Worm (Caenorhabditis elegans) whole organism, young adult: Measurements from ENCODE around the gene clec-239.

Source experiments
- B0035.1 ChIP-seq: sonication (generic microtip); optimal IDR thresholded peaks from 2 replicates; lab custom pipeline; 2016; ENCODE audit warnings: missing genetic modification characterization, mild to moderate bottlenecking, missing compliant biosample characterization, missing genotype, missing genetic modification reagents
- C06A6.2 ChIP-seq: fragments of 200-800 bp; sonication (Bioruptor generic); conservative IDR thresholded peaks from 2 replicates; pipeline ENCODE4 v1.3.6; 2022; ENCODE audit warnings: missing genetic modification characterization, missing compliant biosample characterization
- D2030.7 ChIP-seq: fragments of 200-800 bp; sonication (Bioruptor generic); IDR thresholded peaks from 2 replicates; pipeline ENCODE4 v1.3.6; 2022; ENCODE audit warnings: missing genetic modification reagents, missing genetic modification characterization, missing compliant biosample characterization
- F10E7.11 ChIP-seq: sonication (generic microtip); optimal IDR thresholded peaks from 2 replicates; lab custom pipeline; 2017; ENCODE audit warnings: mild to moderate bottlenecking, missing genetic modification characterization, moderate library complexity, missing compliant biosample characterization
- F37B4.10 ChIP-seq: fragments of 200-800 bp; sonication (Bioruptor generic); IDR thresholded peaks from 2 replicates; pipeline ENCODE4 v1.3.6; 2022; ENCODE audit warnings: missing genetic modification characterization, missing compliant biosample characterization
- F39B2.1 ChIP-seq: fragments of 200-800 bp; sonication (Bioruptor generic); IDR thresholded peaks from 2 replicates; pipeline ENCODE4 v1.3.6; 2022; ENCODE audit warnings: missing genetic modification reagents, missing genetic modification characterization, missing compliant biosample characterization
- F49E8.2 ChIP-seq: sonication (generic microtip); optimal IDR thresholded peaks from 3 replicates; lab custom pipeline; 2017; ENCODE audit warnings: missing genetic modification characterization, mild to moderate bottlenecking, missing compliant biosample characterization, antibody characterized with exemption, moderate library complexity; ENCODE audit not compliant: insufficient read depth
- F52B5.7 ChIP-seq: sonication (generic microtip); optimal IDR thresholded peaks from 2 replicates; lab custom pipeline; 2016; ENCODE audit warnings: mild to moderate bottlenecking, missing genetic modification characterization, missing compliant biosample characterization
- F55B11.4 ChIP-seq: sonication (generic microtip); optimal IDR thresholded peaks from 2 replicates; lab custom pipeline; 2016; ENCODE audit warnings: missing compliant biosample characterization, missing genetic modification characterization, borderline replicate concordance; ENCODE audit not compliant: insufficient read depth
- F57C9.4 ChIP-seq: sonication (generic microtip); optimal IDR thresholded peaks from 2 replicates; lab custom pipeline; 2017; ENCODE audit warnings: mild to moderate bottlenecking, missing genetic modification characterization, missing compliant biosample characterization
- K11D2.4 ChIP-seq: fragments of 200-800 bp; sonication (Bioruptor generic); IDR thresholded peaks from 2 replicates; pipeline ENCODE4 v1.3.6; 2022; ENCODE audit warnings: missing genetic modification reagents, missing genetic modification characterization, missing compliant biosample characterization
- K12H6.12 ChIP-seq: fragments of 200-800 bp; sonication (Bioruptor generic); optimal IDR thresholded peaks from 2 replicates; lab custom pipeline; 2018; ENCODE audit warnings: mild to moderate bottlenecking, missing genetic modification characterization, missing compliant biosample characterization
- T26A5.8 ChIP-seq: sonication (generic microtip); optimal IDR thresholded peaks from 2 replicates; lab custom pipeline; 2016; ENCODE audit warnings: missing genetic modification characterization, missing compliant biosample characterization
- Y53F4B.3 ChIP-seq: fragments of 200-800 bp; sonication (Bioruptor generic); IDR thresholded peaks from 2 replicates; pipeline ENCODE4 v1.3.6; 2022; ENCODE audit warnings: missing genetic modification reagents, missing genetic modification characterization, missing compliant biosample characterization
- Y56A3A.18 ChIP-seq: fragments of 200-800 bp; sonication (Bioruptor generic); IDR thresholded peaks from 2 replicates; pipeline ENCODE4 v1.3.6; 2022; ENCODE audit warnings: missing genetic modification reagents, missing genetic modification characterization, missing compliant biosample characterization
- Y67H2A.10 ChIP-seq: fragments of 200-800 bp; sonication (Bioruptor generic); conservative IDR thresholded peaks from 2 replicates; pipeline ENCODE4 v1.3.6; 2022; ENCODE audit warnings: missing genetic modification reagents, missing genetic modification characterization, missing compliant biosample characterization
- Y79H2A.3 ChIP-seq: fragments of 200-800 bp; sonication (Bioruptor generic); conservative IDR thresholded peaks from 2 replicates; pipeline ENCODE4 v1.3.6; 2022; ENCODE audit warnings: missing genetic modification reagents, missing genetic modification characterization, missing compliant biosample characterization
- Y95B8A.8 ChIP-seq: fragments of 200-800 bp; sonication (Bioruptor generic); IDR thresholded peaks from 2 replicates; pipeline ENCODE4 v1.3.6; 2022; ENCODE audit warnings: missing genetic modification reagents, missing genetic modification characterization, missing compliant biosample characterization
- ama-1 ChIP-seq, 3 experiments: fragments of 150-350 bp in 1 of 3; sonication (generic microtip) in 2 of 3; optimal IDR thresholded peaks; 2 replicates each; lab custom pipeline; 2014 to 2018; ENCODE audit warnings: missing biosample characterization in 2 of 3, missing genetic modification characterization in 2 of 3, missing genetic modification reagents in 2 of 3
- ceh-27 ChIP-seq: fragments of 200-800 bp; sonication (Bioruptor generic); optimal IDR thresholded peaks from 2 replicates; lab custom pipeline; 2018; ENCODE audit warnings: mild to moderate bottlenecking, missing genetic modification characterization, moderate library complexity, missing compliant biosample characterization
- ceh-91 ChIP-seq: fragments of 200-800 bp; sonication (Bioruptor generic); IDR thresholded peaks from 2 replicates; pipeline ENCODE4 v1.3.6; 2022; ENCODE audit warnings: missing genetic modification reagents, missing genetic modification characterization, missing compliant biosample characterization
- chd-7 ChIP-seq: sonication (generic microtip); optimal IDR thresholded peaks from 2 replicates; lab custom pipeline; 2016; ENCODE audit warnings: mild to moderate bottlenecking, missing genetic modification characterization, moderate library complexity, missing compliant biosample characterization
- dpl-1 ChIP-seq: fragments of 150-350 bp; optimal IDR thresholded peaks from 2 replicates; lab custom pipeline; 2014; ENCODE audit warnings: missing biosample characterization, missing genetic modification reagents, missing genetic modification characterization
- efl-1 ChIP-seq: fragments of 150-350 bp; optimal IDR thresholded peaks from 2 replicates; lab custom pipeline; 2014; ENCODE audit warnings: missing biosample characterization, missing genetic modification reagents, missing genetic modification characterization
- gei-17 ChIP-seq: fragments of 200-800 bp; sonication (Bioruptor generic); optimal IDR thresholded peaks from 2 replicates; lab custom pipeline; 2018; ENCODE audit warnings: mild to moderate bottlenecking, missing genetic modification characterization, missing compliant biosample characterization
- hlh-26 ChIP-seq: fragments of 200-800 bp; sonication (Bioruptor generic); conservative IDR thresholded peaks from 2 replicates; pipeline ENCODE4 v1.3.6; 2022; ENCODE audit warnings: missing genetic modification reagents, missing genetic modification characterization, missing compliant biosample characterization
- hsf-1 ChIP-seq: fragments of 200-800 bp; sonication (Bioruptor generic); IDR thresholded peaks from 2 replicates; pipeline ENCODE4 v1.3.6; 2022; ENCODE audit warnings: missing genetic modification reagents, missing genetic modification characterization, missing compliant biosample characterization
- let-607 ChIP-seq, 2 experiments: fragments of 200-800 bp in 1 of 2; sonication (Bioruptor generic) in 1 of 2; sonication (generic microtip) in 1 of 2; optimal IDR thresholded peaks; 2 replicates each; lab custom pipeline; 2016 to 2018; ENCODE audit warnings: mild to moderate bottlenecking in 2 of 2, missing compliant biosample characterization in 2 of 2, missing genetic modification characterization in 2 of 2, moderate library complexity in 2 of 2, missing genotype in 1 of 2
- lir-1 ChIP-seq: fragments of 200-800 bp; sonication (Bioruptor generic); conservative IDR thresholded peaks from 2 replicates; pipeline ENCODE4 v1.3.6; 2022; ENCODE audit warnings: missing genetic modification reagents, missing genetic modification characterization, missing compliant biosample characterization
- madf-10 ChIP-seq: sonication (generic microtip); optimal IDR thresholded peaks from 2 replicates; lab custom pipeline; 2016; ENCODE audit warnings: mild to moderate bottlenecking, missing genetic modification characterization, missing compliant biosample characterization
- madf-6 ChIP-seq: fragments of 200-800 bp; sonication (Bioruptor generic); IDR thresholded peaks from 2 replicates; pipeline ENCODE4 v1.3.6; 2022; ENCODE audit warnings: missing genetic modification reagents, missing genetic modification characterization, missing compliant biosample characterization
- madf-8 ChIP-seq: fragments of 200-800 bp; sonication (Bioruptor generic); conservative IDR thresholded peaks from 2 replicates; pipeline ENCODE4 v1.3.6; 2022; ENCODE audit warnings: missing genetic modification reagents, missing genetic modification characterization, missing compliant biosample characterization
- mes-4 ChIP-seq: sonication (generic microtip); optimal IDR thresholded peaks from 2 replicates; lab custom pipeline; 2016; ENCODE audit warnings: missing genotype, missing genetic modification characterization, missing compliant biosample characterization
- nfyb-1 ChIP-seq: fragments of 200-800 bp; sonication (Bioruptor generic); IDR thresholded peaks from 2 replicates; pipeline ENCODE4 v1.3.6; 2022; ENCODE audit warnings: missing genetic modification reagents, missing genetic modification characterization, missing compliant biosample characterization
- nhr-179 ChIP-seq: sonication (generic microtip); optimal IDR thresholded peaks from 2 replicates; lab custom pipeline; 2016; ENCODE audit warnings: mild to moderate bottlenecking, missing genetic modification characterization, missing compliant biosample characterization
- pbrm-1 ChIP-seq: fragments of 200-800 bp; sonication (Bioruptor generic); IDR thresholded peaks from 2 replicates; pipeline ENCODE4 v1.3.6; 2022; ENCODE audit warnings: missing genetic modification reagents, missing genetic modification characterization, missing compliant biosample characterization
- pha-4 ChIP-seq: fragments of 150-350 bp; sonication (generic microtip); optimal IDR thresholded peaks from 2 replicates; lab custom pipeline; 2014; ENCODE audit warnings: missing biosample characterization, missing genetic modification reagents, missing genetic modification characterization
- rcor-1 ChIP-seq: fragments of 200-800 bp; sonication (Bioruptor generic); IDR thresholded peaks from 2 replicates; pipeline ENCODE4 v1.3.6; 2022; ENCODE audit warnings: missing genetic modification reagents, missing genetic modification characterization, missing compliant biosample characterization
- tbp1 ChIP-seq: fragments of 200-800 bp; sonication (Bioruptor generic); optimal IDR thresholded peaks from 2 replicates; lab custom pipeline; 2018; ENCODE audit warnings: mild to moderate bottlenecking, missing genetic modification characterization, missing compliant biosample characterization
- unc-62 ChIP-seq: fragments of 150-350 bp; optimal IDR thresholded peaks from 2 replicates; lab custom pipeline; 2014; ENCODE audit warnings: missing biosample characterization, missing genetic modification reagents, missing genetic modification characterization
- zfh-2 ChIP-seq: fragments of 200-800 bp; sonication (Bioruptor generic); conservative IDR thresholded peaks from 2 replicates; pipeline ENCODE4 v1.3.6; 2022; ENCODE audit warnings: missing genetic modification reagents, missing genetic modification characterization, missing compliant biosample characterization
- zim-3 ChIP-seq: sonication (generic microtip); optimal IDR thresholded peaks from 2 replicates; lab custom pipeline; 2017; ENCODE audit warnings: mild to moderate bottlenecking, missing genetic modification characterization, moderate library complexity, missing compliant biosample characterization
- ztf-22 ChIP-seq: fragments of 200-800 bp; sonication (Bioruptor generic); optimal IDR thresholded peaks from 2 replicates; lab custom pipeline; 2018; ENCODE audit warnings: mild to moderate bottlenecking, missing genetic modification characterization, moderate library complexity, missing compliant biosample characterization
- ztf-3 ChIP-seq: fragments of 200-800 bp; sonication (Bioruptor generic); optimal IDR thresholded peaks from 2 replicates; lab custom pipeline; 2018; ENCODE audit warnings: mild to moderate bottlenecking, missing genetic modification characterization, missing compliant biosample characterization

clec-239 gene

DNA sequence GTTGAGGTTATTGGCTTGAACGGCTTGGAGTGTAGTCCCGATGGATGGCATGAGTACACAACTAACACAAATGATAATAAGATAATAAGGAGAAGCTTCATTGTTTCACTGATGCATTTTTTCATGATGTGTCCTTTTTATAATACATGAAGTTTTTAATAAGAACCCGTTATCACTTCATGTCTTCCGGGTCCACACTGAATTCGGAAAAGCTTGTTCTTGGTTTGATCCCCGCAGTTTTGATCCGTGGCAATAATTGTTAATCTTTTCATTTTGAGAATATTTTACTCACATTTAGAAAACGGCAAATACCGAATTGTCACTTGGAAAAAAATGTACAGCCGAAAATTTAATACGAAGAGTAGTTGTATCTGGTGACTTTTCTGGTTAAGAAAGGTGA, 32.3 kb downstream of the clec-239 start, which contains the start of gene Y102A5C.27:
TSS of gene Y102A5C.27 (minus strand) at position 101 of the 400 bp plus-strand sequence.
- TF ChIP-seq F37B4.10 (GFP tag; lab: Robert Waterston, UW) (no peak), efl-1 (GFP tag; lab: Kevin White, UChicago) (no peak), hlh-26 (GFP tag; lab: Robert Waterston, UW) (no peak), chd-7 (tag; lab: Kevin White, UChicago) (no peak), B0035.1 (no peak), nhr-179 (tag; lab: Kevin White, UChicago) (no peak), D2030.7 (GFP tag; lab: Robert Waterston, UW) (no peak), hsf-1 (GFP tag; lab: Robert Waterston, UW) (no peak), pbrm-1 (GFP tag; lab: Robert Waterston, UW) (no peak), K12H6.12 (tag; lab: Kevin White, UChicago) (no peak), mes-4 (tag; lab: Kevin White, UChicago) (no peak), ceh-27 (no peak), rcor-1 (GFP tag; lab: Robert Waterston, UW) (no peak), dpl-1 (no peak), let-607 (tag; optimal IDR thresholded peaks at IDR 0.05; lab: Kevin White, UChicago) (no peak)

DNA sequence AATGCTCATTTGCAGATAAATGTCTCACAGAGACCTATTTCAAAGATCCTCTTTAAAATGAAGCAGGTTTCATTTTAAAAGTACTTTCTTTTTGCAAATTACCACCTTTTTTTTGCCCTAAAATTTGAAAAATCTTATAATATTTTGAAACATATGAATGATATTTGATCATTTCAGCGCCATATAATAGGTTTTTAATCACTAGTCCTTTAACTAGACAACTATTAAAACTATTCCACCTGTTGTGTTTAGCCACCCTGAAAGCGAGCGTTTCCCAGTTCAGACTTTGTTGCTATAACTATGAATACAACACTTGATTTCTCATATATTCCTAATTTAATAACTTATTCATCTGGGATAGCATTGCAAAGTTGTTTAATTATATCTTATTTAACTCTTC, 35.4 kb downstream of the clec-239 start, which contains the start of gene srz-95:
TSS of gene srz-95 (plus strand) at position 301 of the 400 bp plus-strand sequence.
- no peak for TF ChIP-seq ztf-22 (GFP tag; lab: Kevin White, UChicago)
- no peak for TF ChIP-seq dpl-1
- no peak for TF ChIP-seq F10E7.11
- no peak for TF ChIP-seq F52B5.7 (tag; lab: Kevin White, UChicago)
- no peak for TF ChIP-seq Y56A3A.18 (GFP tag; lab: Robert Waterston, UW)
- no peak for TF ChIP-seq madf-10 (tag; lab: Kevin White, UChicago)
- TF ChIP-seq F57C9.4 (tag; lab: Kevin White, UChicago) = no peak
- no peak for TF ChIP-seq rcor-1 (GFP tag; lab: Robert Waterston, UW)
- TF ChIP-seq F49E8.2 (tag; lab: Kevin White, UChicago) = no peak
- no peak for TF ChIP-seq C06A6.2 (GFP tag; lab: Robert Waterston, UW)
- no peak for TF ChIP-seq zim-3 (tag; lab: Kevin White, UChicago)
- no peak for TF ChIP-seq nfyb-1 (GFP tag; lab: Robert Waterston, UW)
- no peak for TF ChIP-seq zfh-2 (GFP tag; lab: Robert Waterston, UW)
- TF ChIP-seq lir-1 (GFP tag; lab: Robert Waterston, UW) = no peak
- TF ChIP-seq, all 124 proteins: peak for 0

- TF ChIP-seq ceh-91 (GFP tag; lab: Robert Waterston, UW) (no peak), zfh-2 (GFP tag; lab: Robert Waterston, UW) (peak; percentile 67), pha-4 (tag; lab: Kevin White, UChicago) (no peak)
- TF ChIP-seq, all 124 proteins: peak for 1
These were observed 36.1 kb downstream of the clec-239 start for ce11 chrV:16992383-16992782.

DNA sequence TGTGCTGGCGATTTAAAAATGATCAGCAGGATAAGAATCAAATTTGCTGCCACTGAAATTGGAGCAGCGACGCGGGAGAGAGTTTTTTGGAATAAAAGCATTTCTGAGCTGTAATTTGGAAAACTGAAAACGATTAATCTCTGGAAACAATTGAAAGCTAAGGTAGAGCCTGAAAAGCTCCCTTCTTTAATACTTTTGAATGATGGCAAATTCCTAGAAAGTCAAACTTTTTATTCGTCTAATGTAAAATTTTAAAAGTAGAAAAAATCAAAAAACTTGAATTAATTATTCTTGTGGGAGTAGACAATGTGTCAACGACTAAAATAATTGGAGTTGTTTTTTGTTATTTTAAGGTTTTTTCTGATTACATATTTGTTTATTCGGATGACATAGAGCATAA, 43.9 kb downstream of the clec-239 start, which contains the start of gene str-217:
TSS of gene str-217 (minus strand) at position 101 of the 400 bp plus-strand sequence.
- no peak for TF ChIP-seq unc-62 (GFP tag; lab: Kevin White, UChicago)
- no peak for TF ChIP-seq T26A5.8 (tag; lab: Kevin White, UChicago)
- TF ChIP-seq madf-6 (GFP tag; lab: Robert Waterston, UW) = no peak
- no peak for TF ChIP-seq Y56A3A.18 (GFP tag; lab: Robert Waterston, UW)
- TF ChIP-seq Y53F4B.3 (GFP tag; lab: Robert Waterston, UW) = no peak
- no peak for TF ChIP-seq F55B11.4 (tag; lab: Kevin White, UChicago)
- TF ChIP-seq ztf-3 (GFP tag; lab: Kevin White, UChicago) = no peak
- TF ChIP-seq ama-1 (optimal IDR thresholded peaks at IDR 0.05; lab: Kevin White, UChicago) = no peak
- no peak for TF ChIP-seq ama-1 (GFP tag; optimal IDR thresholded peaks at IDR 0.05; lab: Kevin White, UChicago)
- no peak for TF ChIP-seq ceh-27
- no peak for TF ChIP-seq K11D2.4
- no peak for TF ChIP-seq tbp1
- no peak for TF ChIP-seq Y67H2A.10 (GFP tag; lab: Robert Waterston, UW)
- TF ChIP-seq F37B4.10 (GFP tag; lab: Robert Waterston, UW) = no peak
- TF ChIP-seq F39B2.1 (GFP tag; lab: Robert Waterston, UW) = no peak
- TF ChIP-seq gei-17 (GFP tag; lab: Kevin White, UChicago) = no peak
- no peak for TF ChIP-seq madf-8 (GFP tag; lab: Robert Waterston, UW)
- TF ChIP-seq Y79H2A.3 (GFP tag; lab: Robert Waterston, UW) = no peak
- no peak for TF ChIP-seq Y95B8A.8
